Worm (Caenorhabditis elegans): ENCODE data around the gene D2062.5.
"Not testable (repeated sequence)": the region's sequence is repeated elsewhere in the genome, so short reads cannot be mapped to it uniquely, and the experiment has no call there.

Gene D2062.5

DNA sequence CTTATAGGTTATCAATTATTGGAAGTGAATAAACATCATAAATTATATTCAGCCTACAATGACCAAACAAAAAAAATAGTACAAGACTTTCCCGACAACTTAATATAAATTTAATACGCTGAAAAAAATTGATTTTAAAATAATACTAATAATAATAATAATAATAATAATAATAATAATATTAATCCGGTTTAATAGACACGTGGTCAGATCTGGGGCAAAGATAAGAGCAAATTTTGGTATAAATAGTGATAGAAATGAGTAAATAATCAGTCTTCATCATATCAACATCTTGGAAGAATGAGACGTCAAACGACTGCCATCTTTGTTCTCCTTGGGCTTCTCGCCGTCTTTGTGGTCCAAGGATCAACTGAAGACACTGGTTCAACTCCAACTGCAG lies 5.9 kb upstream of the D2062.5 start, which contains the start of gene msrp-5:
Gene msrp-5 (plus strand): TSS at position 301 of the 400 bp plus-strand sequence.
- not testable (repeated sequence) for TF ChIP-seq syd-9 (tag; optimal IDR thresholded peaks at IDR 0.05); ceh-6 (GFP tag; optimal IDR thresholded peaks at IDR 0.05); pha-4 (tag; optimal IDR thresholded peaks at IDR 0.05)

ce11 chrII:2619148-2619547 lies 3.4 kb upstream of the D2062.5 start, which contains the start of gene msrp-6:
msrp-6 (plus strand) TSS chrII:2619448.
- TF ChIP-seq Y22D7AL.16, ceh-22, ets-4 (tag; optimal IDR thresholded peaks at IDR 0.05): not testable (repeated sequence)

ce11 chrII:2622936-2623452 lies 414 bp downstream of the D2062.5 start, which contains the start of gene D2062.4:
D2062.4 (plus strand) TSS chrII:2623402.
- TF ChIP-seq nhr-11, ceh-14, pat-9 (tag; optimal IDR thresholded peaks at IDR 0.05): not testable (repeated sequence)

DNA sequence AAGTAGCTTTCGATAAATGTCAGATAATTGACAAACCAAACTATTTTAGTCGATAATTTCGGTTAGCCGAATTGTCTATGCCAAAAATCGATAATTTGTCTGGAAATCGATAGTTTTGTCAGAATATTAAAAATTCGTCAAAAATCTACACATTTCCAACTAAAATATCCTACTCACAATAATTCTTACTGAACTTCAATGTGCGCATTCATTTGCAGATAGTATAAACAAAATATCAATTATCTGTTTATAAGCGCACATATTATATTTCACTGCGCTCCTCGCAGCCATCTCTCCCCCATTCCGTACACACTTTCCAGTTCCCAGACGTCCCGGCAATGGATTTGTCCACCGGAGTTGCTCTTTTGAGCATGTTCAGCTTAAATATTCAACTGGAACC lies 2.2 kb downstream of the D2062.5 start, which contains the start of gene lgc-28:
Gene lgc-28 (plus strand): TSS at position 301 of the 400 bp plus-strand sequence.
- TF ChIP-seq tbx-7 (tag; optimal IDR thresholded peaks at IDR 0.05) (no peak), Y22D7AL.16 (tag; optimal IDR thresholded peaks at IDR 0.05) (no peak), lin-11 (tag; optimal IDR thresholded peaks at IDR 0.05) (no peak)

ce11 chrII:2627154-2627799 lies 4.7 kb downstream of the D2062.5 start, which contains the start of gene sri-71:
sri-71 (plus strand) TSS chrII:2627749.
- TF ChIP-seq ceh-34 (tag; optimal IDR thresholded peaks at IDR 0.05) (no peak), ref-2 (tag; optimal IDR thresholded peaks at IDR 0.05) (no peak), sox-2 (GFP tag; IDR thresholded peaks at IDR 0.05) (no peak), fkh-6 (tag; optimal IDR thresholded peaks at IDR 0.05) (no peak), dmd-4 (tag; optimal IDR thresholded peaks at IDR 0.05; ENCODE audit: borderline replicate concordance) (no peak), T23F11.4 (GFP tag; optimal IDR thresholded peaks at IDR 0.05) (no peak), pha-2 (tag; optimal IDR thresholded peaks at IDR 0.05) (no peak), nhr-11 (tag; optimal IDR thresholded peaks at IDR 0.05) (no peak), ahr-1 (tag; optimal IDR thresholded peaks at IDR 0.05) (no peak), elt-4 (tag; optimal IDR thresholded peaks at IDR 0.05) (no peak), ceh-19 (GFP tag; optimal IDR thresholded peaks at IDR 0.05) (no peak), sox-4 (tag; optimal IDR thresholded peaks at IDR 0.05) (no peak)

DNA sequence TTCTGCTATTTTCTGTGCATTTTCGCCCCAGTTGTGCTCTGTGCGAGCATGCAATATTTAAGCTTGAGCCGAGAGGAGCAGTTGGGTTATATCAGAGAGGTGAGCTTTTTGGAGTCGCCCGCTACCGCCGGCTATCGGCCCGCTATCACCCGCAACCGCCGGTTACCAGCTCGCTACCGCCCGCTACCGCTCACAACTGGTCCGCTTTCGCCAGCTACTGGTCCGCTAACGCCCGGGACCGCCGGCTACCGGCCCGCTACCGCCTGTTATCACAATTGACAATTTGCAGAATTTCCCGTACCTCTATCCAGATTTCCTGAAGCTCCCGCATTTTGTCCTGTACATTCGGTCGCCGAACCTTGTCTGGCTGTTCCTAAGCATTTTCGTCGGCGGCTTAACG lies 5.8 kb downstream of the D2062.5 start:
- TF ChIP-seq ceh-22 (tag; optimal IDR thresholded peaks at IDR 0.05) (no peak), K02D7.2 (tag; optimal IDR thresholded peaks at IDR 0.05) (no peak), unc-86 (tag; optimal IDR thresholded peaks at IDR 0.05) (no peak), ceh-30 (tag; optimal IDR thresholded peaks at IDR 0.05) (no peak), pax-1 (tag; optimal IDR thresholded peaks at IDR 0.05) (no peak), odd-2 (tag; optimal IDR thresholded peaks at IDR 0.05) (no peak), lim-6 (tag; optimal IDR thresholded peaks at IDR 0.05) (no peak), ceh-45 (GFP tag; IDR thresholded peaks at IDR 0.05) (no peak), T23F11.4 (GFP tag; optimal IDR thresholded peaks at IDR 0.05) (no peak), npax-4 (tag; optimal IDR thresholded peaks at IDR 0.05) (no peak), madf-2 (tag; optimal IDR thresholded peaks at IDR 0.05) (no peak)

All from whole organism, late embryonic.